Worm (Caenorhabditis elegans): ENCODE results near the gene srp-7.

DNA sequence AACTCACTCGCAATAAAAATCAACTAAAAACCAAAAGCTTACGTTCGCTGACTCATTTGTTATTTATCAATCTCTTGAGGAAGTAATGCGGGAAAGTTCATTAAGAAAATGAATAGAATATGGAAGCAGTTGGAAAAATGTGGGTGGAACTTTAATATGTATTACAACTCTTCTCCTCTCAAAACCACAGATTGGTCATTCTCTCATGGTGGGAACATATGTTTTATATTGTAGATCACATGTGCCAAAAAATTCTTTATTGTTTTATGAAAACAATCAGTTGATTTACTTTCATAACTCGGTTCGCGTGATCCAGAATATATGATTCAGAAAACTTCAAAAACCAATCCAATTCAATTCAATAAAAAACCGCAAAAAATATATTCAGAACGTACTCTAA lies 7.2 kb upstream of the srp-7 start:
- TF ChIP-seq T22C8.4 (GFP tag; IDR thresholded peaks at IDR 0.05), result no peak
- no peak for TF ChIP-seq cog-1 (tag; optimal IDR thresholded peaks at IDR 0.05)
- TF ChIP-seq flt-1 (GFP tag; IDR thresholded peaks at IDR 0.05), result no peak
- TF ChIP-seq ztf-29 (GFP tag; IDR thresholded peaks at IDR 0.05), result no peak
- TF ChIP-seq ref-1 (GFP tag; conservative IDR thresholded peaks at IDR 0.05), result no peak
- no peak for TF ChIP-seq klf-2 (GFP tag; conservative IDR thresholded peaks at IDR 0.05)
